Worm (Caenorhabditis elegans): ENCODE measurements around the gene C52B9.4.

DNA sequence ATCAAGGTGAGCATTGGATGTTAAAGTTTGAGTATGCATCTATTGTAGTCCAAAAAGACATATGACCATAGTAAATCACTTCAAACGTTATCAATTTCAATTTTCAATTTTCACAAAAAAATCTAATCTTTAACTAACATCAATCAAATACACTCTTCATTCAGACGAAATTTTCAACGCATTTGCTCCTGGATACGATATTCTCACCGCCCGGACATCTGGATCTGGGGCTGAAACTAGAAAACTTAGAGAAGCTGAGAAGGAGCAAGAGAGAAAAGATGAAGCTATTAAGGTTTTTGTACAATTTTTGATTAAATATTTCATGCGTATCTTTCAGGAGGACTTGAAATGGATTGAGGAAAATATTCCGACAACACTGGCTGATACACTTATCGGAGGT lies 3.4 kb downstream of the C52B9.4 start:
- TF ChIP-seq F22D6.2 (tag; optimal IDR thresholded peaks at IDR 0.05) (no peak), atf-7 (tag; optimal IDR thresholded peaks at IDR 0.05) (no peak), repo-1 (tag; optimal IDR thresholded peaks at IDR 0.05) (no peak), ztf-22 (GFP tag; optimal IDR thresholded peaks at IDR 0.05) (no peak), egl-44 (GFP tag; IDR thresholded peaks at IDR 0.05) (no peak), snpc-4 (GFP tag; optimal IDR thresholded peaks at IDR 0.05) (no peak), snpc-4 (tag; optimal IDR thresholded peaks at IDR 0.05) (no peak), ets-4 (GFP tag; optimal IDR thresholded peaks at IDR 0.05) (no peak)

All from whole organism, young adult.